Worm (Caenorhabditis elegans): ENCODE measurements around the gene hip-1.

DNA sequence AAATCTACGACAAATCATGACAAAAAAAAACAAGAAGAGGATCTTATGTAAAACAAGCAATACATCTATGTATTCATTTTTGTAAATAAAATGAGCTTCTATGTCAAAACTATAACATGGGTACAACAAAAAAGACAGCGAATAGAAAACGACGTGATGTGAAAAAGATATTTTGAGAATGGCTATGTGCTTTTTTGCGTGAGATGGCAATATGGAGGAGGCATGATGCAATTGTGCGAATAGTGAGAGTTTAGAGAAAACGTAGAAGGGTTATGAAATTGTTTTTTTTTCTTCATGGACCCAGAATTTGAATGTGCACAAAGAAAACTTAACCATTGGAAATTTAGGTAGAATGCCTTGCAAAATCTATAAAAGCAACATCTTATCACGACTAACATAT, 56.3 kb downstream of the hip-1 start:
- TF ChIP-seq ama-1 (optimal IDR thresholded peaks at IDR 0.05) (no peak), skn-1 (tag; optimal IDR thresholded peaks at IDR 0.05) (no peak), mbf-1 (tag; optimal IDR thresholded peaks at IDR 0.05) (no peak), ztf-11 (tag; optimal IDR thresholded peaks at IDR 0.05) (no peak), ZK546.5 (tag; optimal IDR thresholded peaks at IDR 0.05) (no peak), nhr-25 (tag; optimal IDR thresholded peaks at IDR 0.05) (no peak), ceh-82 (tag; optimal IDR thresholded peaks at IDR 0.05) (no peak), fos-1 (tag; optimal IDR thresholded peaks at IDR 0.05) (no peak), mdl-1 (tag; optimal IDR thresholded peaks at IDR 0.05) (no peak), elt-1 (tag; optimal IDR thresholded peaks at IDR 0.05) (no peak)
